Fruit fly (Drosophila melanogaster): ENCODE data around the gene CG15824.

The CG15824 gene

dm6 chr2L:856001-856400 is 28.9 kb downstream of the CG15824 start (continued):
- TF ChIP-seq CG12769 (tag; optimal IDR thresholded peaks at IDR 0.05) = peak; percentile 60
- no peak for TF ChIP-seq CG8944 (GFP tag; optimal IDR thresholded peaks at IDR 0.05)
- TF ChIP-seq CG15479 (GFP tag; optimal IDR thresholded peaks at IDR 0.05) = no peak
- TF ChIP-seq wek (GFP tag; optimal IDR thresholded peaks at IDR 0.05) = peak; percentile 25
- no peak for TF ChIP-seq CG4282 (GFP tag; optimal IDR thresholded peaks at IDR 0.05)
- no peak for TF ChIP-seq amos (GFP tag; IDR thresholded peaks at IDR 0.05; ENCODE audit: partially characterized antibody)
- TF ChIP-seq CG14014 (GFP tag; IDR thresholded peaks at IDR 0.05) = 0 out of 2 replicates have a peak, but pooled peaks have one; percentile 19
- peak; percentile 14 for TF ChIP-seq Hmr (GFP tag; optimal IDR thresholded peaks at IDR 0.05)
- no peak for TF ChIP-seq Oaz (GFP tag; IDR thresholded peaks at IDR 0.05)
- TF ChIP-seq Dbx (GFP tag; IDR thresholded peaks at IDR 0.05) = no peak
- TF ChIP-seq schlank (tag; optimal IDR thresholded peaks at IDR 0.05) = peak; percentile 54
- no peak for TF ChIP-seq sr (GFP tag; IDR thresholded peaks at IDR 0.05)

DNA sequence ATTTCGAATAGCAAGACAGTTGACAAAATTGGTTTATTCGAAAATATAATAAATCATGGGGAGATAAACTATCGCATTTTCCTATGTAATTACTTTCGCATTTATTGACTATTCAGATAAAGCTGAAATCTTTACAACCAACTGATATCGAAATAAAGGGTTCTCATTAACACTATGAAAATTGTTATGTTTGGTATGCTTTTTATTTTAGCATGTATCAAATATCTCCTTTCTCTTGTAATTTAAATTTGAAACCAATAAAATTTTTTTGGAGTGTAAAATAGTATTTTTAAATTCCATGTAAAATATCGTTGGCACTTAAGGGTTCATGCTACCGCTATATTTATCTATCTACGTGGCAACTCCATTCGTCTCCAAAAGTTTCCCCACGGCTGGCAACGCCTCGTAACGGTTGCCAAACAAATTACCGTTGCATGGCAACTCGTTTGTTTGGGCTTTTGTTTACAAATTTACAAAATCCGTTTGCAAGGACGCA is 29.8 kb downstream of the CG15824 start, which contains the start of gene CG13949:
CG13949 (plus strand) TSS at position 286 of the 496 bp plus-strand sequence.
- peak; percentile 68 for TF ChIP-seq CG13424 (tag; optimal IDR thresholded peaks at IDR 0.05)
- TF ChIP-seq zen (tag; optimal IDR thresholded peaks at IDR 0.05) = peak; percentile 24
- TF ChIP-seq Xrp1 (GFP tag; IDR thresholded peaks at IDR 0.05) = peak; percentile 83
- TF ChIP-seq bab2 (GFP tag; optimal IDR thresholded peaks at IDR 0.05) = peak; percentile 51
- TF ChIP-seq CG2875 (GFP tag; optimal IDR thresholded peaks at IDR 0.05) = peak; percentile 22
- peak; percentile 73 for TF ChIP-seq CG7839 (tag; optimal IDR thresholded peaks at IDR 0.05)
- TF ChIP-seq CG17802 (tag; optimal IDR thresholded peaks at IDR 0.05) = no peak
- TF ChIP-seq lbe (GFP tag; optimal IDR thresholded peaks at IDR 0.05) = no peak
- peak; percentile 80 for TF ChIP-seq H2.0 (GFP tag; IDR thresholded peaks at IDR 0.05)
- TF ChIP-seq ssp (GFP tag; IDR thresholded peaks at IDR 0.05) = peak; percentile 47
- no peak for TF ChIP-seq Max (GFP tag; optimal IDR thresholded peaks at IDR 0.05)
- peak; percentile 63 for TF ChIP-seq lilli (GFP tag; optimal IDR thresholded peaks at IDR 0.05)
- TF ChIP-seq nerfin-2 (GFP tag; IDR thresholded peaks at IDR 0.05; ENCODE audit: partially characterized antibody) = no peak
- TF ChIP-seq mirr (GFP tag; optimal IDR thresholded peaks at IDR 0.05) = peak; percentile 90
- TF ChIP-seq repo (GFP tag; optimal IDR thresholded peaks at IDR 0.05) = no peak
- peak; percentile 28 for TF ChIP-seq CG31388 (GFP tag; optimal IDR thresholded peaks at IDR 0.05)
- peak; percentile 81 for TF ChIP-seq CG12391 (tag; optimal IDR thresholded peaks at IDR 0.05)
- no peak for TF ChIP-seq crc (GFP tag; optimal IDR thresholded peaks at IDR 0.05)
- peak; percentile 62 for TF ChIP-seq Nf-YC (tag; optimal IDR thresholded peaks at IDR 0.05)
- no peak for TF ChIP-seq prd (optimal IDR thresholded peaks at IDR 0.05)
- peak; percentile 80 for TF ChIP-seq prd (GFP tag; IDR thresholded peaks at IDR 0.05)
- TF ChIP-seq CG11456 (GFP tag; IDR thresholded peaks at IDR 0.05) = peak; percentile 87
- peak; percentile 75 for TF ChIP-seq Bteb2 (GFP tag; optimal IDR thresholded peaks at IDR 0.05)
- no peak for TF ChIP-seq CG8089 (GFP tag; optimal IDR thresholded peaks at IDR 0.05)
- TF ChIP-seq CG1602 (GFP tag; optimal IDR thresholded peaks at IDR 0.05) = peak; percentile 16
- peak; percentile 59 for TF ChIP-seq CG18262 (tag; optimal IDR thresholded peaks at IDR 0.05)
- peak; percentile 44 for TF ChIP-seq CG10147 (GFP tag; optimal IDR thresholded peaks at IDR 0.05)
- TF ChIP-seq ewg (GFP tag; optimal IDR thresholded peaks at IDR 0.05) = peak; percentile 35
- no peak for TF ChIP-seq Mad (GFP tag; optimal IDR thresholded peaks at IDR 0.05)
- peak; percentile 65; the same call in 1 of the 2 replicates for TF ChIP-seq Bgb (GFP tag; IDR thresholded peaks at IDR 0.05; ENCODE audit: partially characterized antibody)
- TF ChIP-seq CG1024 (GFP tag; IDR thresholded peaks at IDR 0.05) = no peak
- TF ChIP-seq CG6654 (GFP tag; optimal IDR thresholded peaks at IDR 0.05) = no peak
- TF ChIP-seq bigmax (GFP tag; optimal IDR thresholded peaks at IDR 0.05) = no peak
- TF ChIP-seq sna (GFP tag; IDR thresholded peaks at IDR 0.05; ENCODE audit: partially characterized antibody) = no peak
- no peak for TF ChIP-seq Sry-β (GFP tag; optimal IDR thresholded peaks at IDR 0.05)
- TF ChIP-seq CG34422 (GFP tag; IDR thresholded peaks at IDR 0.05) = peak; percentile 77
- peak; percentile 55 for TF ChIP-seq CG14710 (tag; optimal IDR thresholded peaks at IDR 0.05)
- peak; percentile 5 for TF ChIP-seq Fer2 (tag; optimal IDR thresholded peaks at IDR 0.05)
